Worm (Caenorhabditis elegans): ENCODE data around the gene ZK354.9.
"Not testable (repeated sequence)": the region's sequence is repeated elsewhere in the genome, so short reads cannot be mapped to it uniquely, and the experiment has no call there.

DNA sequence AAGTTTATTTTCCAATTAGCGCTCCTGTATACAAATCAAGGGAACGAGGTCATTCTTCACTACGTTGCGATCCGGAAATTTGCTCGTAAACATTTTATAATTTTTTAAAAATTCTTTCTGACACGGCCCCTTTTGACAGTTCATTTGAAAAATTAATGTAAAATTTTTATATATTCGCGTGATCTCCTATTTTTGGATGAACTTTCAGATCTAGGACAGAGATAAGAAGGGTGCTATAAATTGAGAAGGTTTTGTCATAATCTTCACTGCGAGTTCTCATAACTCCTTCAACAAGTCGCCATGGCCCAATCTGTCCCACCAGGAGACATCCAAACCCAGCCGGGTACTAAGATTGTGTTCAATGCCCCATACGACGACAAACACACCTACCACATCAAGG is 47.7 kb downstream of the ZK354.9 start, which contains the start of gene msp-19:
- TF ChIP-seq tbx-11 (GFP tag; IDR thresholded peaks at IDR 0.05); scrt-1 (GFP tag; IDR thresholded peaks at IDR 0.05); ama-1 (optimal IDR thresholded peaks at IDR 0.05); pes-1 (GFP tag; IDR thresholded peaks at IDR 0.05); B0310.2 (tag; optimal IDR thresholded peaks at IDR 0.05); F13C5.2 (tag; optimal IDR thresholded peaks at IDR 0.05); aly-1 (tag; optimal IDR thresholded peaks at IDR 0.05); hnd-1 (tag; optimal IDR thresholded peaks at IDR 0.05): not testable (repeated sequence)

Data from whole organism, early embryonic.